Worm (Caenorhabditis elegans) whole organism, late embryonic: ENCODE results near the gene magu-2.

Experiments
- C08G9.2 ChIP-seq: sonication (generic microtip); optimal IDR thresholded peaks from 2 replicates; lab custom pipeline; 2016; ENCODE audit warnings: mild to moderate bottlenecking, missing genetic modification characterization, moderate library complexity, missing compliant biosample characterization
- F13H6.1 ChIP-seq: sonication (generic microtip); optimal IDR thresholded peaks from 2 replicates; lab custom pipeline; 2016; ENCODE audit warnings: missing genetic modification characterization, missing compliant biosample characterization
- K02D7.2 ChIP-seq: sonication (generic microtip); optimal IDR thresholded peaks from 2 replicates; lab custom pipeline; 2017; ENCODE audit warnings: mild to moderate bottlenecking, missing genetic modification characterization, missing compliant biosample characterization
- K09A11.1 ChIP-seq: sonication (generic microtip); optimal IDR thresholded peaks from 2 replicates; lab custom pipeline; 2017; ENCODE audit warnings: antibody characterized with exemption, mild to moderate bottlenecking, missing genetic modification characterization, missing compliant biosample characterization; ENCODE audit not compliant: insufficient read depth
- Y22D7AL.16 ChIP-seq: sonication (generic microtip); optimal IDR thresholded peaks from 2 replicates; lab custom pipeline; 2016; ENCODE audit warnings: missing genetic modification characterization, missing compliant biosample characterization
- ceh-14 ChIP-seq: sonication (generic microtip); optimal IDR thresholded peaks from 2 replicates; lab custom pipeline; 2016; ENCODE audit warnings: missing genotype, missing genetic modification characterization, missing compliant biosample characterization
- ceh-2 ChIP-seq: sonication (generic microtip); optimal IDR thresholded peaks from 2 replicates; lab custom pipeline; 2016; ENCODE audit warnings: missing genotype, missing genetic modification characterization, missing compliant biosample characterization
- ceh-30 ChIP-seq: fragments of 150-350 bp; optimal IDR thresholded peaks from 2 replicates; lab custom pipeline; 2014; ENCODE audit warnings: missing biosample characterization, missing genetic modification characterization
- ceh-31 ChIP-seq: sonication (generic microtip); optimal IDR thresholded peaks from 2 replicates; lab custom pipeline; 2016; ENCODE audit warnings: missing genetic modification characterization, missing compliant biosample characterization
- ceh-34 ChIP-seq: sonication (generic microtip); optimal IDR thresholded peaks from 2 replicates; lab custom pipeline; 2016; ENCODE audit warnings: mild to moderate bottlenecking, missing genetic modification characterization, missing compliant biosample characterization
- ceh-45 ChIP-seq: fragments of 200-800 bp; sonication (Bioruptor generic); IDR thresholded peaks from 2 replicates; pipeline ENCODE4 v1.3.6; 2022; ENCODE audit warnings: missing genetic modification reagents, missing genetic modification characterization, missing compliant biosample characterization
- dmd-4 ChIP-seq: sonication (generic microtip); optimal IDR thresholded peaks from 2 replicates; lab custom pipeline; 2016; ENCODE audit warnings: borderline replicate concordance, missing genetic modification characterization, missing compliant biosample characterization
- elt-2 ChIP-seq: sonication (generic microtip); optimal IDR thresholded peaks from 2 replicates; lab custom pipeline; 2016; ENCODE audit warnings: missing genetic modification reagents, missing genetic modification characterization, missing compliant biosample characterization
- ets-4 ChIP-seq: sonication (generic microtip); optimal IDR thresholded peaks from 2 replicates; lab custom pipeline; 2016; ENCODE audit warnings: missing genetic modification characterization, missing compliant biosample characterization
- eyg-1 ChIP-seq: sonication (generic microtip); optimal IDR thresholded peaks from 2 replicates; lab custom pipeline; 2016; ENCODE audit warnings: missing genotype, missing genetic modification characterization, missing compliant biosample characterization
- fax-1 ChIP-seq: sonication (generic microtip); optimal IDR thresholded peaks from 2 replicates; lab custom pipeline; 2016; ENCODE audit warnings: missing genotype, missing genetic modification characterization, missing compliant biosample characterization
- fkh-10 ChIP-seq: fragments of 150-350 bp; optimal IDR thresholded peaks from 2 replicates; lab custom pipeline; 2014; ENCODE audit warnings: missing biosample characterization, missing genetic modification reagents, missing genetic modification characterization
- fkh-6 ChIP-seq: sonication (generic microtip); optimal IDR thresholded peaks from 2 replicates; lab custom pipeline; 2016; ENCODE audit warnings: missing genetic modification characterization, missing compliant biosample characterization
- gmeb-2 ChIP-seq: sonication (generic microtip); optimal IDR thresholded peaks from 2 replicates; lab custom pipeline; 2016; ENCODE audit warnings: missing genetic modification characterization, inconsistent platforms, missing compliant biosample characterization
- hlh-15 ChIP-seq: sonication (generic microtip); optimal IDR thresholded peaks from 2 replicates; lab custom pipeline; 2016; ENCODE audit warnings: missing genetic modification characterization, missing compliant biosample characterization
- hlh-30 ChIP-seq: sonication (generic microtip); optimal IDR thresholded peaks from 2 replicates; lab custom pipeline; 2017; ENCODE audit warnings: antibody characterized with exemption, missing genetic modification characterization, missing compliant biosample characterization; ENCODE audit not compliant: insufficient read depth
- hlh-6 ChIP-seq: sonication (generic microtip); optimal IDR thresholded peaks from 2 replicates; lab custom pipeline; 2016; ENCODE audit warnings: missing genotype, missing genetic modification characterization, missing compliant biosample characterization
- hlh-8 ChIP-seq: sonication (generic microtip); optimal IDR thresholded peaks from 2 replicates; lab custom pipeline; 2016; ENCODE audit warnings: missing genotype, missing genetic modification characterization, missing compliant biosample characterization
- mec-3 ChIP-seq: sonication (generic microtip); optimal IDR thresholded peaks from 2 replicates; lab custom pipeline; 2016; ENCODE audit warnings: borderline replicate concordance, missing genetic modification characterization, missing compliant biosample characterization
- nhr-232 ChIP-seq: sonication (generic microtip); optimal IDR thresholded peaks from 2 replicates; lab custom pipeline; 2016; ENCODE audit warnings: missing genetic modification characterization, missing compliant biosample characterization
- npax-4 ChIP-seq: sonication (generic microtip); optimal IDR thresholded peaks from 2 replicates; lab custom pipeline; 2016; ENCODE audit warnings: missing genetic modification characterization, missing compliant biosample characterization
- odd-2 ChIP-seq: sonication (generic microtip); optimal IDR thresholded peaks from 2 replicates; lab custom pipeline; 2017; ENCODE audit warnings: antibody characterized with exemption, mild to moderate bottlenecking, missing genetic modification characterization, missing compliant biosample characterization
- pag-3 ChIP-seq: sonication (generic microtip); optimal IDR thresholded peaks from 2 replicates; lab custom pipeline; 2016; ENCODE audit warnings: missing compliant biosample characterization, missing genetic modification characterization, borderline replicate concordance
- pha-2 ChIP-seq: sonication (generic microtip); optimal IDR thresholded peaks from 2 replicates; lab custom pipeline; 2017; ENCODE audit warnings: mild to moderate bottlenecking, missing genetic modification characterization, missing compliant biosample characterization
- pqm-1 ChIP-seq: sonication (generic microtip); optimal IDR thresholded peaks from 2 replicates; lab custom pipeline; 2016; ENCODE audit warnings: missing genetic modification characterization, missing compliant biosample characterization
- pros-1 ChIP-seq: fragments of 150-350 bp; optimal IDR thresholded peaks from 2 replicates; lab custom pipeline; 2014; ENCODE audit warnings: missing biosample characterization, missing genetic modification reagents, missing genetic modification characterization
- rnt-1 ChIP-seq: sonication (generic microtip); optimal IDR thresholded peaks from 2 replicates; lab custom pipeline; 2016; ENCODE audit warnings: missing genetic modification characterization, missing compliant biosample characterization
- sdc-2 ChIP-seq: sonication (generic microtip); optimal IDR thresholded peaks from 2 replicates; lab custom pipeline; 2016; ENCODE audit warnings: missing genotype, missing genetic modification characterization, missing compliant biosample characterization
- sox-2 ChIP-seq: fragments of 200-800 bp; sonication (Bioruptor generic); IDR thresholded peaks from 2 replicates; pipeline ENCODE4 v1.3.6; 2022; ENCODE audit warnings: missing genetic modification reagents, missing genetic modification characterization, missing compliant biosample characterization
- ttx-3 ChIP-seq: sonication (generic microtip); optimal IDR thresholded peaks from 2 replicates; lab custom pipeline; 2016; ENCODE audit warnings: missing genetic modification reagents, missing genetic modification characterization, missing compliant biosample characterization
- unc-86 ChIP-seq: sonication (generic microtip); optimal IDR thresholded peaks from 2 replicates; lab custom pipeline; 2016; ENCODE audit warnings: missing genetic modification characterization, missing compliant biosample characterization

The magu-2 gene

DNA sequence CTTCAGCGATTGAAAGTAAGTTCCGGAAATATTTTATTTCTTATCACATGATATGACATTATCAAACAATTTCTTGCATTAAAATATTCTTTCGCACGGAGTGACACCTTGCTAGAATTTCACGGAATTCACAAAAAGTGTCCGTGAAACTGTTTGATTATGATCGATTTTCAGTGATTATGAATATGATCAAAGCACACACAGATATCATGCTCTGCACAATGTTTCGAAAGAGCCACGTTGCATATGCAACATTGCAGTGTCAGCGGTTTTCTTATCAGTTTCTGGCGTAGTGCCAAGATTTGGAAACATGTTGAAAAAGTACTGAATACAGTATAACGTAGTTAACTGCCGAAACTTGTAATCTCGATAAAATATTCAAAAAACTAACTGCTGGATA lies 31.7 kb downstream of the magu-2 start:
- peak; percentile 14 for TF ChIP-seq elt-2 (tag; lab: Kevin White, UChicago)
- TF ChIP-seq ceh-2 = no peak
- TF ChIP-seq, all 69 proteins: peak for 1

DNA sequence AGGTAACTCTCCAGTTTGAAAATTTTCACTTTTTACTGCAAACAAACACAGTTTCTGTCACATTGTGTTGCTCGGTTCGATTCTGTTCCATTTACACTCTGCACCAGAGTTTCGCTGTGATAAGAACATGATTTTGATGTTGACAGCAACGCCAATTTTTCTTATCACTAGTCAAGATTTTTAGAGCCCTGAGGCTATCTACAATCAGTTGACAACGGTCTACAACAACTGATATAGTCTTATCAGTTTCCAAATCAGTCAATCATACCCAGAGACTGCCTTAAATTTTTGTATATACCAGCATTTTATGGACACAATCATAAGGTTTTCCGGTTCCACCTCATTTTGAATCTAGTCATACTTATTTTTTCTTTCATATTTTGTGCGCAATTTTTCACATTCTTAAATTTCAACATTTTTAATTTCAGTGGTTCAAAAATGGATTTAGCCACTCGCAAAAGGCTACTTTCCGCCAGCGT lies 32.3 kb downstream of the magu-2 start, which contains the start of gene B0507.3:
B0507.3 (plus strand) TSS at position 429 of the 479 bp plus-strand sequence.
- TF ChIP-seq elt-2 (tag; lab: Kevin White, UChicago) = peak; percentile 99
- TF ChIP-seq pqm-1 (tag; lab: Kevin White, UChicago) = peak; percentile 75
- no peak for TF ChIP-seq ceh-14
- TF ChIP-seq, all 69 proteins: peak for 2

DNA sequence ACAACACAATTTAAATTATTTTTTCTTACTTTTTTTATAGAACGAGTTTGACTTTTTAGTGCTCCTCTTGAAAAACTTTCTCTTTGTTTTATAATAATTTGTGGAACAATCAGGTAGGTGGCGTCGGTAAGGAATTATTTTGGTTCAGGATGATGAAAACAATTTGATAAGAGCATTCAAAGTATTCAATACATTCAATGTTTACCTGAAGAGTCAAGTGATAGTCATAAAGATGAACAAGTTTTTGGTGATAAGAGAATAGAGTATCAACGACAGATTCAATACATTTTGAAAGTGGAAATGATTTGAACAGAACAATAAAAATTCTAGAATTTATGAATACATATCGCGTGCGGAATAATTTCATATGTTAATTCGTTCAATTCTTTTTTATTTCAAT lies 33.3 kb downstream of the magu-2 start:
- TF ChIP-seq fkh-6 (no peak), elt-2 (tag; lab: Kevin White, UChicago) (peak; percentile 61)

DNA sequence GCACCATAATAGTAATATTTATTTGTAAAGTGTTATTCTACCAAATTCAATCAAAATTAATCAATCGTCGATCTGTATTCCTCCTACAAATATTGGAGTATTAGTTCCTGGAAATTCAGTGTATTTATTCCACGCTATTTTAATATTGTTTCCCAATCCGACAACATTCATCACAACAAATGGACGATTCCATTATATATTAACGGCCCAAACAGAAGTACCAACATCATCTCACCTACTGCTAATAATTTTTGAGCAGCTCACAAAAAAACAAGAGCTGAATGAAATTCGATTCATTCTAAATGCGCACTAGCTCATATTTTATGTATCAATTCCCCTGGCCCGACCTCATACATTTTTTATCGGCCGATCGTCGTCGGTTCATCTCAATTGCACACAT lies 33.8 kb downstream of the magu-2 start:
- no peak for TF ChIP-seq ttx-3
- no peak for TF ChIP-seq fkh-6
- TF ChIP-seq ceh-30 = no peak
- no peak for TF ChIP-seq gmeb-2 (tag; lab: Kevin White, UChicago)
- no peak for TF ChIP-seq hlh-30 (tag; lab: Kevin White, UChicago)
- no peak for TF ChIP-seq F13H6.1
- TF ChIP-seq sox-2 = no peak
- no peak for TF ChIP-seq sdc-2
- no peak for TF ChIP-seq ceh-45 (GFP tag; lab: Robert Waterston, UW)
- TF ChIP-seq pqm-1 (tag; lab: Kevin White, UChicago) = no peak
- no peak for TF ChIP-seq pag-3 (tag; lab: Kevin White, UChicago)
- no peak for TF ChIP-seq C08G9.2

DNA sequence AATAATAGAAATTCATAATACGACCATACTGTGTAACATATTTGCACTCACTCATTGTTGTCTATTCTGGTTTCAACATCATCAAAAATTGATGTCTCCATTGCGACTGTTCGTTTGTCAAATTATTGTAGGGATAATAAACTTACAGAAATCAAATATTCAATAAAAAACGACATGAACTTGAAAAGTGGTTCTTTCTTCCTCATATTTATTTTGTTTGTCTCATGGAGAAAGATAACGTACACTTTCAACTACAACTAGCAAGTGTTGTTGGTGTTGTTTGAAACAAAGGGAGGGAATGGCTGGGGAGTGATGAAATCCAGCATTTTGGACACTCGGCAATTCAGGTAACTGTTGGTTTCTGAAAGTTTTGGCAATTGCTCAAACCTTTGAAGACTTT lies 34.9 kb downstream of the magu-2 start, which contains the start of gene B0507.9:
B0507.9 (minus strand) TSS at position 101 of the 400 bp plus-strand sequence.
- no peak for TF ChIP-seq ceh-31 (tag; lab: Kevin White, UChicago)
- no peak for TF ChIP-seq Y22D7AL.16 (tag; lab: Kevin White, UChicago)
- no peak for TF ChIP-seq ceh-30
- TF ChIP-seq odd-2 (tag; lab: Kevin White, UChicago) = no peak
- no peak for TF ChIP-seq hlh-6 (tag; lab: Kevin White, UChicago)
- TF ChIP-seq ceh-2 = no peak
- no peak for TF ChIP-seq K09A11.1 (tag; lab: Kevin White, UChicago)
- no peak for TF ChIP-seq rnt-1
- no peak for TF ChIP-seq sdc-2
- no peak for TF ChIP-seq npax-4 (tag; lab: Kevin White, UChicago)
- TF ChIP-seq hlh-8 (tag; lab: Kevin White, UChicago) = no peak
- TF ChIP-seq ets-4 (tag; lab: Kevin White, UChicago) = no peak
- no peak for TF ChIP-seq fkh-6
- no peak for TF ChIP-seq ceh-45 (GFP tag; lab: Robert Waterston, UW)
- no peak for TF ChIP-seq dmd-4
- no peak for TF ChIP-seq eyg-1 (tag; lab: Kevin White, UChicago)
- TF ChIP-seq nhr-232 = no peak
- TF ChIP-seq, all 69 proteins: peak for 0

DNA sequence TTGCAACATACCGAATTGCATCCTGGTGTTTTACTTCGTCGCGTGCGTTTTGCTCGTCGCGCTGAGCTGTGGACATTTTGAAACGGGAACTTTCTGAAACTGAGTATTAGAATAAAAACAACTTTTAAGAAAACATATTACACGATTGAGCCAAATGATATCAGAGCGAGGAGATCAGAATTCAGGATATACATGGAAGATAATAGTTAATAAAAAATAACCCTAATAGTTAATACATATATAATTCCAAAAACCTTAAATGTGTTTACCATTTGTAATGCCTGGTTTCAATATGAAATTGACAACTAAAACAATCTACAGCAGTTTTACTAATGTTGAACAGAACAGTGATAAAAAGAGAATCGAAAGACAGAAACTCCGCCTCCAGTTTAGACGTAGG lies 38.0 kb downstream of the magu-2 start, which contains the start of gene B0507.8:
B0507.8 (minus strand) TSS at position 101 of the 400 bp plus-strand sequence.
- TF ChIP-seq ceh-30 (no peak), C08G9.2 (no peak), ceh-31 (tag; lab: Kevin White, UChicago) (no peak), fax-1 (tag; lab: Kevin White, UChicago) (no peak), unc-86 (tag; lab: Kevin White, UChicago) (no peak), ceh-34 (tag; lab: Kevin White, UChicago) (no peak), mec-3 (tag; lab: Kevin White, UChicago) (no peak), pha-2 (tag; lab: Kevin White, UChicago) (no peak), hlh-15 (no peak), pros-1 (no peak), K09A11.1 (tag; lab: Kevin White, UChicago) (no peak), K02D7.2 (tag; lab: Kevin White, UChicago) (no peak), fkh-10 (GFP tag; lab: Kevin White, UChicago) (no peak)
